Worm (Caenorhabditis elegans): ENCODE data around the gene K09B11.4.

DNA sequence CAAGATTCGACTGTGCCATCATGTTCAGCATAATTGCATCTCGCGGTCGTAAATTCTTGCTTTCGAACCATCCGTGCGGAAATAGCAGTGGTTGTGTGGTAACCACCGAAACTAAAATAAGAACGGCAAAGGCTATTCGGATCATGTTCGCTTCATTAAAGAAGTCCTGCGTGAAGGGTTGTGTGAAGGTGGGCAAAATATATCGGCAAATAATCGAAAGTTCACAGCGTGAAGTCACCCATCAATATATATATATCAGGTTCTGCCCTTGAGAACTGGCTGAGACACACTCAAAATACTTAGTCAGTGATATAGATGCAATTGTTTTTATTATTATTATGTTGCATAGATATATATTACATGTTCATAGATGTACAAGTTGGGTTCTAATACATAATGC is 21.3 kb upstream of the K09B11.4 start, which contains the start of gene Y62E10A.19:
- TF ChIP-seq dao-5 (tag; optimal IDR thresholded peaks at IDR 0.05) (no peak), him-1 (tag; optimal IDR thresholded peaks at IDR 0.05) (no peak), W03F9.2 (tag; optimal IDR thresholded peaks at IDR 0.05) (no peak)

All from whole organism, L4/young adult.